Fruit fly (Drosophila melanogaster) whole organism, prepupa: ENCODE results near the gene CG6974.

Source experiments
- CG11294 ChIP-seq: fragments of 200-800 bp; sonication (Bioruptor generic); IDR thresholded peaks from 2 replicates; pipeline ENCODE4 v1.3.6; 2022; ENCODE audit warnings: missing biosample characterization, missing genetic modification characterization
- CG11762 ChIP-seq: fragments of 200-800 bp; sonication (Bioruptor generic); optimal IDR thresholded peaks from 3 replicates; lab custom pipeline; 2016; ENCODE audit warnings: missing biosample characterization, missing genetic modification characterization; ENCODE audit not compliant: insufficient read depth
- fd59A ChIP-seq: fragments of 200-800 bp; sonication (Bioruptor generic); optimal IDR thresholded peaks from 2 replicates; lab custom pipeline; 2017; ENCODE audit warnings: missing biosample characterization, mild to moderate bottlenecking, missing genetic modification characterization, missing genetic modification reagents
- topi ChIP-seq: fragments of 200-800 bp; sonication (Bioruptor generic); optimal IDR thresholded peaks from 3 replicates; lab custom pipeline; 2016; ENCODE audit warnings: missing biosample characterization, missing genetic modification characterization

- TF ChIP-seq CG11294 (GFP tag; lab: Robert Waterston, UW), result no peak
- TF ChIP-seq CG11762 (GFP tag; lab: Kevin White, UChicago), result no peak
- no peak for TF ChIP-seq fd59A
- no peak for TF ChIP-seq topi (GFP tag; lab: Kevin White, UChicago)
Observed at dm6 chr3R:15121599-15122394, 42.7 kb upstream of the CG6974 start.
